Worm (Caenorhabditis elegans) whole organism, midembryonic: Measurements from ENCODE around the gene F38B7.17.

Experiments used
- T22C8.4 ChIP-seq: fragments of 200-800 bp; sonication (Bioruptor generic); IDR thresholded peaks from 2 replicates; pipeline ENCODE4 v1.3.6; 2022; ENCODE audit warnings: missing genetic modification characterization, missing compliant biosample characterization
- cog-1 ChIP-seq: sonication (generic microtip); optimal IDR thresholded peaks from 2 replicates; lab custom pipeline; 2016; ENCODE audit warnings: missing genetic modification characterization, missing compliant biosample characterization
- flt-1 ChIP-seq: fragments of 200-800 bp; sonication (Bioruptor generic); IDR thresholded peaks from 2 replicates; pipeline ENCODE4 v1.3.6; 2022; ENCODE audit warnings: missing genetic modification characterization, missing compliant biosample characterization
- klf-2 ChIP-seq: fragments of 200-800 bp; sonication (Bioruptor generic); conservative IDR thresholded peaks from 2 replicates; pipeline ENCODE4 v1.3.6; 2022; ENCODE audit warnings: missing genetic modification reagents, missing genetic modification characterization, missing compliant biosample characterization
- med-1 ChIP-seq: sonication (generic microtip); optimal IDR thresholded peaks from 2 replicates; lab custom pipeline; 2017; ENCODE audit warnings: missing genetic modification characterization, mild to moderate bottlenecking, missing compliant biosample characterization, antibody characterized with exemption, missing genetic modification reagents; ENCODE audit not compliant: insufficient read depth
- ref-1 ChIP-seq: fragments of 200-800 bp; sonication (Bioruptor generic); conservative IDR thresholded peaks from 2 replicates; pipeline ENCODE4 v1.3.6; 2022; ENCODE audit warnings: missing genetic modification reagents, missing genetic modification characterization, missing compliant biosample characterization
- tab-1 ChIP-seq: fragments of 200-800 bp; sonication (Bioruptor generic); IDR thresholded peaks from 2 replicates; pipeline ENCODE4 v1.3.6; 2022; ENCODE audit warnings: missing genetic modification characterization, missing compliant biosample characterization
- ztf-23 ChIP-seq: fragments of 200-800 bp; sonication (Bioruptor generic); IDR thresholded peaks from 2 replicates; pipeline ENCODE4 v1.3.6; 2022; ENCODE audit warnings: missing genetic modification reagents, missing genetic modification characterization, missing compliant biosample characterization
- ztf-29 ChIP-seq: fragments of 200-800 bp; sonication (Bioruptor generic); IDR thresholded peaks from 2 replicates; pipeline ENCODE4 v1.3.6; 2022; ENCODE audit warnings: missing genetic modification reagents, missing genetic modification characterization, missing compliant biosample characterization

F38B7.17 gene

ce11 chrV:11531100-11531499 is 17.7 kb downstream of the F38B7.17 start:
- no peak for TF ChIP-seq ref-1 (GFP tag; lab: Robert Waterston, UW)
- TF ChIP-seq ztf-23 (GFP tag; lab: Robert Waterston, UW): no peak
- TF ChIP-seq flt-1 (GFP tag; lab: Robert Waterston, UW): no peak

ce11 chrV:11529541-11529940 is 19.2 kb downstream of the F38B7.17 start:
- TF ChIP-seq med-1 (no peak), flt-1 (GFP tag; lab: Robert Waterston, UW) (no peak), cog-1 (tag; lab: Kevin White, UChicago) (no peak), klf-2 (no peak), tab-1 (GFP tag; lab: Robert Waterston, UW) (no peak), ztf-29 (GFP tag; lab: Robert Waterston, UW) (no peak), ref-1 (GFP tag; lab: Robert Waterston, UW) (no peak), T22C8.4 (GFP tag; lab: Robert Waterston, UW) (no peak), ztf-23 (GFP tag; lab: Robert Waterston, UW) (no peak)

- TF ChIP-seq med-1: no peak
- TF ChIP-seq ztf-23 (GFP tag; lab: Robert Waterston, UW): no peak
- no peak for TF ChIP-seq klf-2
- TF ChIP-seq tab-1 (GFP tag; lab: Robert Waterston, UW): no peak
- TF ChIP-seq ref-1 (GFP tag; lab: Robert Waterston, UW): no peak
- no peak for TF ChIP-seq T22C8.4 (GFP tag; lab: Robert Waterston, UW)
- TF ChIP-seq ztf-29 (GFP tag; lab: Robert Waterston, UW): no peak
- TF ChIP-seq flt-1 (GFP tag; lab: Robert Waterston, UW): no peak
- TF ChIP-seq cog-1 (tag; lab: Kevin White, UChicago): no peak
Observed at ce11 chrV:11528633-11529327, 20.0 kb downstream of the F38B7.17 start.

- no peak for TF ChIP-seq ztf-23 (GFP tag; lab: Robert Waterston, UW)
- no peak for TF ChIP-seq ref-1 (GFP tag; lab: Robert Waterston, UW)
- TF ChIP-seq med-1: no peak
- no peak for TF ChIP-seq ztf-29 (GFP tag; lab: Robert Waterston, UW)
- TF ChIP-seq cog-1 (tag; lab: Kevin White, UChicago): no peak
- no peak for TF ChIP-seq klf-2
Observed at ce11 chrV:11527531-11527930, 21.2 kb downstream of the F38B7.17 start, which contains the start of gene ccch-1. TSS of gene ccch-1 (plus strand) at chrV:11527831.

ce11 chrV:11526927-11527491 is 21.8 kb downstream of the F38B7.17 start:
- TF ChIP-seq med-1 (no peak), T22C8.4 (GFP tag; lab: Robert Waterston, UW) (no peak), flt-1 (GFP tag; lab: Robert Waterston, UW) (no peak), tab-1 (GFP tag; lab: Robert Waterston, UW) (no peak), klf-2 (no peak), cog-1 (tag; lab: Kevin White, UChicago) (no peak), ref-1 (GFP tag; lab: Robert Waterston, UW) (no peak), ztf-29 (GFP tag; lab: Robert Waterston, UW) (no peak), ztf-23 (GFP tag; lab: Robert Waterston, UW) (no peak)

ce11 chrV:11525338-11525737 is 23.4 kb downstream of the F38B7.17 start:
- no peak for TF ChIP-seq tab-1 (GFP tag; lab: Robert Waterston, UW)
- TF ChIP-seq klf-2: no peak
- no peak for TF ChIP-seq ztf-29 (GFP tag; lab: Robert Waterston, UW)
- no peak for TF ChIP-seq flt-1 (GFP tag; lab: Robert Waterston, UW)
- no peak for TF ChIP-seq ztf-23 (GFP tag; lab: Robert Waterston, UW)
- no peak for TF ChIP-seq med-1
- no peak for TF ChIP-seq cog-1 (tag; lab: Kevin White, UChicago)
- no peak for TF ChIP-seq ref-1 (GFP tag; lab: Robert Waterston, UW)
- no peak for TF ChIP-seq T22C8.4 (GFP tag; lab: Robert Waterston, UW)

- peak; percentile 67; the same call in 1 of the 2 replicates for TF ChIP-seq flt-1 (GFP tag; lab: Robert Waterston, UW)
- peak; percentile 27 for TF ChIP-seq med-1
- peak; percentile 78 for TF ChIP-seq ztf-23 (GFP tag; lab: Robert Waterston, UW)
- TF ChIP-seq cog-1 (tag; lab: Kevin White, UChicago): peak; percentile 52
- TF ChIP-seq tab-1 (GFP tag; lab: Robert Waterston, UW): peak; percentile 30; the same call in 1 of the 2 replicates
- no peak for TF ChIP-seq klf-2
- no peak for TF ChIP-seq ref-1 (GFP tag; lab: Robert Waterston, UW)
Observed at ce11 chrV:11521448-11521847, 27.3 kb downstream of the F38B7.17 start, which contains the start of gene pafo-1. TSS of gene pafo-1 (plus strand) at chrV:11521703.

ce11 chrV:11520215-11520614 is 28.5 kb downstream of the F38B7.17 start, which contains the start of the genes C55A6.11 and C55A6.7:
TSS of gene C55A6.11 (plus strand) at chrV:11520515.
TSS of gene C55A6.7 (minus strand) at chrV:11520530.
- TF ChIP-seq ref-1 (GFP tag; lab: Robert Waterston, UW): no peak
- no peak for TF ChIP-seq med-1
- no peak for TF ChIP-seq flt-1 (GFP tag; lab: Robert Waterston, UW)
- TF ChIP-seq T22C8.4 (GFP tag; lab: Robert Waterston, UW): no peak

- TF ChIP-seq tab-1 (GFP tag; lab: Robert Waterston, UW): no peak
- no peak for TF ChIP-seq flt-1 (GFP tag; lab: Robert Waterston, UW)
- TF ChIP-seq ztf-29 (GFP tag; lab: Robert Waterston, UW): no peak
- TF ChIP-seq ztf-23 (GFP tag; lab: Robert Waterston, UW): no peak
- TF ChIP-seq cog-1 (tag; lab: Kevin White, UChicago): no peak
- no peak for TF ChIP-seq ref-1 (GFP tag; lab: Robert Waterston, UW)
- no peak for TF ChIP-seq klf-2
- TF ChIP-seq T22C8.4 (GFP tag; lab: Robert Waterston, UW): no peak
- TF ChIP-seq med-1: no peak
Observed at ce11 chrV:11517789-11518188, 31.0 kb downstream of the F38B7.17 start, which contains the start of gene C55A6.4. TSS of gene C55A6.4 (minus strand) at chrV:11517889.
